Worm (Caenorhabditis elegans) whole organism, L3 larva: ENCODE results near the gene col-157.

ENCODE experiments used
- R02D3.7 ChIP-seq: fragments of 150-350 bp; optimal IDR thresholded peaks from 2 replicates; lab custom pipeline; 2014; ENCODE audit warnings: missing biosample characterization, missing genetic modification characterization
- ZK546.5 ChIP-seq: sonication (generic microtip); optimal IDR thresholded peaks from 2 replicates; lab custom pipeline; 2017; ENCODE audit warnings: missing biosample characterization, missing genetic modification characterization
- ceh-16 ChIP-seq: sonication (generic microtip); optimal IDR thresholded peaks from 2 replicates; lab custom pipeline; 2017; ENCODE audit warnings: missing biosample characterization, missing genetic modification characterization
- ceh-28 ChIP-seq: fragments of 150-350 bp; optimal IDR thresholded peaks from 2 replicates; lab custom pipeline; 2014; ENCODE audit warnings: missing biosample characterization, missing genetic modification reagents, missing genetic modification characterization
- ceh-9 ChIP-seq: sonication (generic microtip); optimal IDR thresholded peaks from 2 replicates; lab custom pipeline; 2018; ENCODE audit warnings: missing biosample characterization, missing genetic modification characterization
- daf-12 ChIP-seq: fragments of 150-350 bp; optimal IDR thresholded peaks from 2 replicates; lab custom pipeline; 2014; ENCODE audit warnings: missing biosample characterization, missing genetic modification reagents, missing genetic modification characterization
- egl-27 ChIP-seq: sonication (generic microtip); optimal IDR thresholded peaks from 4 replicates; lab custom pipeline; 2017; ENCODE audit warnings: missing biosample characterization, missing genetic modification reagents, missing genetic modification characterization
- egl-5 ChIP-seq: fragments of 150-350 bp; optimal IDR thresholded peaks from 2 replicates; lab custom pipeline; 2017; ENCODE audit warnings: missing biosample characterization, missing genetic modification reagents, missing genetic modification characterization, inconsistent platforms
- elt-1 ChIP-seq: fragments of 150-350 bp; optimal IDR thresholded peaks from 2 replicates; lab custom pipeline; 2014; ENCODE audit warnings: missing biosample characterization, missing genetic modification characterization
- elt-3 ChIP-seq, 3 experiments: fragments of 150-350 bp in 1 of 3; sonication (generic microtip) in 2 of 3; optimal IDR thresholded peaks; 2 replicates in 2 of 3; 4 replicates in 1 of 3; lab custom pipeline; 2014 to 2017; ENCODE audit warnings: missing biosample characterization in 3 of 3, missing genetic modification characterization in 3 of 3
- eor-1 ChIP-seq, 2 experiments: fragments of 150-350 bp; optimal IDR thresholded peaks; 2 replicates each; lab custom pipeline; 2014 to 2018; ENCODE audit warnings: missing biosample characterization in 2 of 2, missing genetic modification characterization in 2 of 2
- fkh-10 ChIP-seq: sonication (generic microtip); optimal IDR thresholded peaks from 2 replicates; lab custom pipeline; 2017; ENCODE audit warnings: missing biosample characterization, missing genetic modification reagents, missing genetic modification characterization
- fkh-2 ChIP-seq: fragments of 150-350 bp; optimal IDR thresholded peaks from 2 replicates; lab custom pipeline; 2014; ENCODE audit warnings: missing biosample characterization, missing genetic modification reagents, missing genetic modification characterization
- fos-1 ChIP-seq: fragments of 150-350 bp; optimal IDR thresholded peaks from 2 replicates; lab custom pipeline; 2014; ENCODE audit warnings: missing biosample characterization, missing genetic modification characterization
- hmg-11 ChIP-seq: sonication (generic microtip); optimal IDR thresholded peaks from 2 replicates; lab custom pipeline; 2016; ENCODE audit warnings: missing genetic modification characterization, missing compliant biosample characterization
- jun-1 ChIP-seq: fragments of 150-350 bp; optimal IDR thresholded peaks from 2 replicates; lab custom pipeline; 2014; ENCODE audit warnings: missing biosample characterization, missing genetic modification reagents, missing genetic modification characterization
- lin-15B ChIP-seq: fragments of 150-350 bp; optimal IDR thresholded peaks from 2 replicates; lab custom pipeline; 2014; ENCODE audit warnings: missing biosample characterization, missing genetic modification characterization
- lin-39 ChIP-seq: fragments of 150-350 bp; optimal IDR thresholded peaks from 2 replicates; lab custom pipeline; 2018; ENCODE audit warnings: missing biosample characterization, missing genetic modification reagents, missing genetic modification characterization
- mdl-1 ChIP-seq: fragments of 150-350 bp; optimal IDR thresholded peaks from 2 replicates; lab custom pipeline; 2014; ENCODE audit warnings: missing biosample characterization, missing genetic modification characterization
- mml-1 ChIP-seq: fragments of 150-350 bp; sonication (generic microtip); optimal IDR thresholded peaks from 3 replicates; lab custom pipeline; 2014; ENCODE audit warnings: missing biosample characterization, missing genetic modification characterization
- nfya-1 ChIP-seq: sonication (generic microtip); optimal IDR thresholded peaks from 2 replicates; lab custom pipeline; 2017; ENCODE audit warnings: missing genetic modification characterization, mild to moderate bottlenecking, missing compliant biosample characterization, antibody characterized with exemption, moderate library complexity; ENCODE audit not compliant: insufficient read depth
- nhr-12 ChIP-seq: fragments of 150-350 bp; optimal IDR thresholded peaks from 2 replicates; lab custom pipeline; 2014; ENCODE audit warnings: missing biosample characterization, missing genetic modification characterization
- nhr-23 ChIP-seq: fragments of 150-350 bp; optimal IDR thresholded peaks from 2 replicates; lab custom pipeline; 2014; ENCODE audit warnings: missing biosample characterization, missing genetic modification reagents, missing genetic modification characterization
- nhr-237 ChIP-seq: fragments of 150-350 bp; optimal IDR thresholded peaks from 2 replicates; lab custom pipeline; 2014; ENCODE audit warnings: missing biosample characterization, missing genetic modification characterization
- nhr-28 ChIP-seq: fragments of 150-350 bp; optimal IDR thresholded peaks from 2 replicates; lab custom pipeline; 2014; ENCODE audit warnings: missing biosample characterization, missing genetic modification characterization
- nhr-43 ChIP-seq: sonication (generic microtip); optimal IDR thresholded peaks from 2 replicates; lab custom pipeline; 2016; ENCODE audit warnings: mild to moderate bottlenecking, missing genetic modification characterization, missing compliant biosample characterization; ENCODE audit not compliant: poor library complexity, severe bottlenecking
- nhr-67 ChIP-seq: fragments of 150-350 bp; optimal IDR thresholded peaks from 2 replicates; lab custom pipeline; 2014; ENCODE audit warnings: missing biosample characterization, missing genetic modification characterization
- nhr-76 ChIP-seq: fragments of 150-350 bp; sonication (generic microtip); optimal IDR thresholded peaks from 5 replicates; lab custom pipeline; 2014; ENCODE audit warnings: missing biosample characterization, missing genetic modification characterization
- pha-4 ChIP-seq: fragments of 150-350 bp; optimal IDR thresholded peaks from 2 replicates; lab custom pipeline; 2014; ENCODE audit warnings: missing biosample characterization, missing genetic modification reagents, missing genetic modification characterization
- pqm-1 ChIP-seq: fragments of 150-350 bp; optimal IDR thresholded peaks from 2 replicates; lab custom pipeline; 2017; ENCODE audit warnings: missing biosample characterization, missing genetic modification characterization, inconsistent platforms
- skn-1 ChIP-seq: fragments of 150-350 bp; optimal IDR thresholded peaks from 2 replicates; lab custom pipeline; 2014; ENCODE audit warnings: missing biosample characterization, missing genetic modification characterization
- snpc-4 ChIP-seq: fragments of 150-350 bp; optimal IDR thresholded peaks from 2 replicates; lab custom pipeline; 2014; ENCODE audit warnings: missing biosample characterization, missing genetic modification characterization
- unc-39 ChIP-seq: sonication (generic microtip); optimal IDR thresholded peaks from 4 replicates; lab custom pipeline; 2017; ENCODE audit warnings: missing biosample characterization, missing genetic modification characterization
- unc-62 ChIP-seq: fragments of 150-350 bp; sonication (generic microtip); optimal IDR thresholded peaks from 4 replicates; lab custom pipeline; 2014; ENCODE audit warnings: missing biosample characterization, missing genetic modification reagents, missing genetic modification characterization
- ztf-4 ChIP-seq: fragments of 150-350 bp; optimal IDR thresholded peaks from 2 replicates; lab custom pipeline; 2014; ENCODE audit warnings: missing biosample characterization, missing genetic modification characterization

The col-157 gene

ce11 chrV:11443503-11443902 lies 40.3 kb upstream of the col-157 start, which contains the start of gene F57B7.2:
F57B7.2 (minus strand) TSS chrV:11443603.
- peak; percentile 16 for TF ChIP-seq nfya-1 (tag; lab: Kevin White, UChicago)
- TF ChIP-seq snpc-4, result no peak
- TF ChIP-seq unc-62 (GFP tag; lab: Kevin White, UChicago), result peak; percentile 6

- peak; percentile 30 for TF ChIP-seq hmg-11 (tag; lab: Kevin White, UChicago)
- TF ChIP-seq lin-39 (tag; lab: Kevin White, UChicago), result peak; percentile 73
- TF ChIP-seq egl-5 (tag; lab: Kevin White, UChicago), result peak; percentile 48
- peak; percentile 86 for TF ChIP-seq nfya-1 (tag; lab: Kevin White, UChicago)
- TF ChIP-seq fkh-10 (GFP tag; lab: Kevin White, UChicago), result no peak
- TF ChIP-seq snpc-4, result peak; percentile 20
- TF ChIP-seq ceh-28 (tag; lab: Kevin White, UChicago), result peak; percentile 28
- TF ChIP-seq nhr-43 (tag; lab: Kevin White, UChicago), result no peak
- TF ChIP-seq unc-62 (GFP tag; lab: Kevin White, UChicago), result peak; percentile 52
Measured at ce11 chrV:11445375-11445774, 38.5 kb upstream of the col-157 start.

ce11 chrV:11446297-11446696 lies 37.5 kb upstream of the col-157 start, which contains the start of gene mig-17:
mig-17 (plus strand) TSS chrV:11446685.
- no peak for TF ChIP-seq ceh-9 (tag; lab: Kevin White, UChicago)
- no peak for TF ChIP-seq mdl-1 (tag; lab: Kevin White, UChicago)
- peak; percentile 53 for TF ChIP-seq egl-5 (tag; lab: Kevin White, UChicago)
- peak; percentile 23 for TF ChIP-seq nfya-1 (tag; lab: Kevin White, UChicago)

ce11 chrV:11449404-11449803 lies 34.4 kb upstream of the col-157 start:
- TF ChIP-seq fos-1 (tag; lab: Kevin White, UChicago) (no peak), nhr-67 (no peak), elt-1 (no peak), nfya-1 (tag; lab: Kevin White, UChicago) (no peak), fkh-2 (tag; lab: Kevin White, UChicago) (no peak), nhr-76 (tag; lab: Kevin White, UChicago) (no peak), nhr-237 (tag; lab: Kevin White, UChicago) (no peak), skn-1 (tag; lab: Kevin White, UChicago) (no peak), mml-1 (tag; lab: Kevin White, UChicago) (no peak), ceh-16 (tag; lab: Kevin White, UChicago) (no peak), hmg-11 (tag; lab: Kevin White, UChicago) (no peak), ceh-28 (tag; lab: Kevin White, UChicago) (no peak), pha-4 (tag; lab: Kevin White, UChicago) (no peak), jun-1 (tag; lab: Kevin White, UChicago) (no peak), ZK546.5 (tag; lab: Kevin White, UChicago) (no peak), unc-62 (GFP tag; lab: Kevin White, UChicago) (no peak), egl-27 (tag; lab: Kevin White, UChicago) (no peak), daf-12 (tag; lab: Kevin White, UChicago) (no peak)

ce11 chrV:11450257-11450656 lies 33.6 kb upstream of the col-157 start, which contains the start of gene col-156:
col-156 (minus strand) TSS chrV:11450357.
- TF ChIP-seq nhr-23 (tag; lab: Kevin White, UChicago) (no peak), ceh-16 (tag; lab: Kevin White, UChicago) (no peak), fkh-10 (GFP tag; lab: Kevin White, UChicago) (no peak), lin-39 (tag; lab: Kevin White, UChicago) (no peak), nhr-12 (tag; lab: Kevin White, UChicago) (no peak)

- TF ChIP-seq skn-1 (tag; lab: Kevin White, UChicago), result no peak
- no peak for TF ChIP-seq elt-3 (tag; optimal IDR thresholded peaks at IDR 0.05; lab: Kevin White, UChicago)
- no peak for TF ChIP-seq pqm-1 (tag; lab: Kevin White, UChicago)
- TF ChIP-seq ceh-28 (tag; lab: Kevin White, UChicago), result no peak
- no peak for TF ChIP-seq hmg-11 (tag; lab: Kevin White, UChicago)
- TF ChIP-seq R02D3.7 (tag; lab: Kevin White, UChicago), result no peak
- TF ChIP-seq nhr-67, result no peak
- no peak for TF ChIP-seq lin-15B (tag; lab: Kevin White, UChicago)
- no peak for TF ChIP-seq pha-4 (tag; lab: Kevin White, UChicago)
- TF ChIP-seq unc-62 (GFP tag; lab: Kevin White, UChicago), result no peak
- no peak for TF ChIP-seq nhr-12 (tag; lab: Kevin White, UChicago)
- no peak for TF ChIP-seq nfya-1 (tag; lab: Kevin White, UChicago)
- TF ChIP-seq ztf-4 (tag; lab: Kevin White, UChicago), result no peak
- no peak for TF ChIP-seq nhr-43 (tag; lab: Kevin White, UChicago)
- no peak for TF ChIP-seq egl-5 (tag; lab: Kevin White, UChicago)
- no peak for TF ChIP-seq unc-39 (tag; lab: Kevin White, UChicago)
- TF ChIP-seq jun-1 (tag; lab: Kevin White, UChicago), result no peak
- TF ChIP-seq snpc-4, result no peak
- TF ChIP-seq eor-1 (tag; optimal IDR thresholded peaks at IDR 0.05; lab: Kevin White, UChicago), result no peak
- no peak for TF ChIP-seq nhr-28 (tag; lab: Kevin White, UChicago)
Measured at ce11 chrV:11454917-11455316, 28.9 kb upstream of the col-157 start.
